Worm (Caenorhabditis elegans): Measurements from ENCODE around the gene F16B4.4.

DNA sequence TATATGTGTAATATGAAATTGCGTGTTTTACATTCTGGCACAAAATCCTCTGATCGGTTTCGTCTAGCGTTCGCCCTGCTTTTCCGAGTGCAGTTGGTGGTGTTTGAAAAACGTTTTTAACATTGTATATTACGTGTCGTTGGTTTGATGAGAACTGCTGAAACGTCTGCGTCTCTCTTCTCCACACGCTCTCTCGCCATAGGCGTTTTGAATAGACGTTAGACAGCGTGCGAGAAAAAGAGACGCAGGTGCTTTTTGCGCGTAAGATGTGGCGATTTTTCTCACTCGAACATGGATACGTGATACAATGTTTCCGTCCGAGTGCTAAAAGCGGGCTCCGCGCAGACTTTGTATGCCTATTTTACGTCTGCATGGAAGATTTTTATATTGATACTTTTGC is 26.7 kb downstream of the F16B4.4 start:
- TF ChIP-seq nhr-28 (tag; optimal IDR thresholded peaks at IDR 0.05) (no peak), unc-62 (GFP tag; optimal IDR thresholded peaks at IDR 0.05) (no peak), mls-2 (tag; optimal IDR thresholded peaks at IDR 0.05) (no peak), nhr-237 (tag; optimal IDR thresholded peaks at IDR 0.05) (no peak), ces-1 (GFP tag; optimal IDR thresholded peaks at IDR 0.05) (no peak), elt-1 (tag; optimal IDR thresholded peaks at IDR 0.05; ENCODE audit: borderline replicate concordance, insufficient read depth) (no peak), lsy-2 (tag; optimal IDR thresholded peaks at IDR 0.05) (no peak), drap-1 (GFP tag; optimal IDR thresholded peaks at IDR 0.05) (no peak), snpc-4 (tag; optimal IDR thresholded peaks at IDR 0.05) (no peak), ztf-11 (tag; optimal IDR thresholded peaks at IDR 0.05) (no peak), M03D4.4 (tag; optimal IDR thresholded peaks at IDR 0.05) (no peak)

All from whole organism, mixed stage, embryonic.